Fruit fly (Drosophila melanogaster): Measurements from ENCODE around the gene CG42752.

CG42752 gene

DNA sequence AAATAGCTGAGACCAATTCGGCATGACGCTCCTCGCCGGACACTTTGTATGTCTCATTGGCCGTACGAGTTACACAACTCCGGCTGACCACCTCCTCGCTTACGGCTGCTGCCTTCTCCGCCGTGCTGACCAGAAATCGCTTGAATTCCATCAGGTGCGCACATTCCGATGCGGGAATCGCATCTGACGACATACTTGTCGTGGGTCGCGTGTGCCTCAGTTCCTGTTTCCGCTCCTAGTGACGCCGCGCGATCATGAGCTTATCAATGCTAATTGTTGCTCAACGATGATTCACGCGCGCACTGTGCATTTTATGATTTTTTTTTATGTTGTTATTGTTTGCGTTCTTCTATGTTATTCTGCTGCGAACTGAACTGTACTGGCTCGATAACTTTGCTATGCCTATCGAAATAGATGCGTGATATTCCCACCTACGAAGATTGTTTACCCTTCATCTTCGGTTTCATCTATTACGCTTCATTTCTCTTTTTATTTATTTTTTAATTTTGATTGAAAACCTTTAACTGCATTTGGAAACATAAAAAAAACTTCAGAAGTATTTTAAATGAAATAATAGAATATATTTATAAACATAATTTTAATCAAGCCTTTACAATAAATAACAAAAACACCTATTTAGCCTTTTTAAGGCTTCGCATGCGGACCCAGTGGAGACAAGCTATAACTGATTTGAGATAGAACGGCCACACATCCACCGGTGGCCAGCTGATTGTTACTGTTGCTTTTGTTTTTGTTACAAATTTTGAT is 37.0 kb downstream of the CG42752 start, which contains the start of the genes CG10376 and CG10343 (continued):
- TF ChIP-seq Hr51 (GFP tag; optimal IDR thresholded peaks at IDR 0.05) (peak; percentile 50 to 90), CG8281 (tag; optimal IDR thresholded peaks at IDR 0.05) (peak; percentile 70), phol (tag; optimal IDR thresholded peaks at IDR 0.05) (peak; percentile 96), Ets65A (GFP tag) (peak; percentile 98), unpg (GFP tag; optimal IDR thresholded peaks at IDR 0.05) (peak; percentile 90), CG30020 (tag; optimal IDR thresholded peaks at IDR 0.05) (peak; percentile 98), Myb (GFP tag; optimal IDR thresholded peaks at IDR 0.05) (peak; percentile 17), aop (GFP tag; IDR thresholded peaks at IDR 0.05) (no peak), danr (GFP tag; IDR thresholded peaks at IDR 0.05) (peak; percentile 26; the same call in 1 of the 2 replicates), sima (GFP tag; optimal IDR thresholded peaks at IDR 0.05) (no peak), Rx (GFP tag; IDR thresholded peaks at IDR 0.05) (peak; percentile 59), CG12299 (tag; optimal IDR thresholded peaks at IDR 0.05) (peak; percentile 87), Hmx (GFP tag; optimal IDR thresholded peaks at IDR 0.05) (no peak), psq (GFP tag; optimal IDR thresholded peaks at IDR 0.05) (peak; percentile 86), CG12391 (tag; optimal IDR thresholded peaks at IDR 0.05) (peak; percentile 96), Oli (tag; optimal IDR thresholded peaks at IDR 0.05) (peak; percentile 89), ssp (GFP tag; IDR thresholded peaks at IDR 0.05) (peak; percentile 99), TFAM (GFP tag; optimal IDR thresholded peaks at IDR 0.05) (no peak), CG2199 (GFP tag; IDR thresholded peaks at IDR 0.05) (no peak), zfh1 (GFP tag; IDR thresholded peaks at IDR 0.05) (peak; percentile 76), Vsx1 (GFP tag; optimal IDR thresholded peaks at IDR 0.05) (peak; percentile 72), CoRest (tag; optimal IDR thresholded peaks at IDR 0.05) (peak; percentile 97), en (GFP tag; optimal IDR thresholded peaks at IDR 0.05) (no peak), org-1 (GFP tag; optimal IDR thresholded peaks at IDR 0.05) (peak; percentile 44), CG8359 (GFP tag; optimal IDR thresholded peaks at IDR 0.05; ENCODE audit: borderline replicate concordance) (peak; percentile 42), insv (GFP tag; optimal IDR thresholded peaks at IDR 0.05) (peak in 1 of 2 experiments; percentile 60), tgo (GFP tag; IDR thresholded peaks at IDR 0.05) (peak; percentile 88), CG10274 (GFP tag; optimal IDR thresholded peaks at IDR 0.05) (peak; percentile 40), sens-2 (GFP tag; IDR thresholded peaks at IDR 0.05) (no peak), NK7.1 (GFP tag; optimal IDR thresholded peaks at IDR 0.05) (no peak), CG5953 (GFP tag; IDR thresholded peaks at IDR 0.05) (no peak; the same call in 1 of the 2 replicates), CG12219 (GFP tag; optimal IDR thresholded peaks at IDR 0.05) (peak; percentile 4), maf-S (GFP tag; optimal IDR thresholded peaks at IDR 0.05) (no peak), C15 (GFP tag; IDR thresholded peaks at IDR 0.05) (no peak; the same call in 2 of the 3 replicates), wor (GFP tag; IDR thresholded peaks at IDR 0.05) (peak; percentile 83), crol (GFP tag; IDR thresholded peaks at IDR 0.05) (no peak), CG13424 (tag; optimal IDR thresholded peaks at IDR 0.05) (peak; percentile 95), fu2 (GFP tag; optimal IDR thresholded peaks at IDR 0.05) (peak; percentile 30), HLHmδ (GFP tag; optimal IDR thresholded peaks at IDR 0.05) (no peak), CG1832 (GFP tag; optimal IDR thresholded peaks at IDR 0.05) (no peak), CG11247 (GFP tag; IDR thresholded peaks at IDR 0.05) (peak; percentile 79), CG4282 (GFP tag; optimal IDR thresholded peaks at IDR 0.05) (no peak), CG33557 (GFP tag; optimal IDR thresholded peaks at IDR 0.05) (peak; percentile 90), pzg (GFP tag; optimal IDR thresholded peaks at IDR 0.05) (peak; percentile 52), CG10267 (tag; optimal IDR thresholded peaks at IDR 0.05) (peak; percentile 85), H15 (GFP tag; IDR thresholded peaks at IDR 0.05) (0 out of 3 replicates have a peak, but pooled peaks have one; percentile 72), Awh (GFP tag; IDR thresholded peaks at IDR 0.05) (0 out of 2 replicates have a peak, but pooled peaks have one; percentile 22), Hey (tag; optimal IDR thresholded peaks at IDR 0.05) (peak; percentile 18), Nf-YC (tag; optimal IDR thresholded peaks at IDR 0.05) (peak; percentile 89)

All from whole organism, embryonic.